Worm (Caenorhabditis elegans): Measurements from ENCODE around the gene dss-1.

ce11 chrIII:1214121-1214673, 18.1 kb upstream of the dss-1 start:
- TF ChIP-seq nhr-237 (tag; optimal IDR thresholded peaks at IDR 0.05) (no peak), unc-62 (GFP tag; optimal IDR thresholded peaks at IDR 0.05) (no peak), blmp-1 (tag; optimal IDR thresholded peaks at IDR 0.05) (no peak), nhr-12 (tag; optimal IDR thresholded peaks at IDR 0.05) (no peak), tbx-8 (GFP tag; optimal IDR thresholded peaks at IDR 0.05) (no peak), elt-1 (tag; optimal IDR thresholded peaks at IDR 0.05; ENCODE audit: borderline replicate concordance, insufficient read depth) (no peak), bed-3 (GFP tag; optimal IDR thresholded peaks at IDR 0.05) (no peak)

Measured in whole organism, mixed stage, embryonic.